Fruit fly (Drosophila melanogaster) whole organism, adult: ENCODE results near the gene FoxK.
A peak's percentile ranks its signal among the peaks of the same experiment; 100 is the strongest.

Source experiments
- CG11617 ChIP-seq: fragments of 200-800 bp; sonication (Bioruptor generic); optimal IDR thresholded peaks from 2 replicates; lab custom pipeline; 2017; ENCODE audit warnings: mild to moderate bottlenecking, missing biosample characterization, missing genetic modification reagents, missing genetic modification characterization
- CG12768 ChIP-seq: fragments of 200-800 bp; sonication (Bioruptor generic); optimal IDR thresholded peaks from 2 replicates; lab custom pipeline; 2017; ENCODE audit warnings: missing biosample characterization, missing genetic modification characterization, mild to moderate bottlenecking, moderate library complexity, missing genetic modification reagents
- CG5204 ChIP-seq: fragments of 200-800 bp; sonication (Bioruptor generic); optimal IDR thresholded peaks from 2 replicates; lab custom pipeline; 2016; ENCODE audit warnings: missing biosample characterization, missing genetic modification characterization
- CG7045 ChIP-seq: fragments of 200-800 bp; sonication (Bioruptor generic); optimal IDR thresholded peaks from 2 replicates; lab custom pipeline; 2017; ENCODE audit warnings: missing biosample characterization, mild to moderate bottlenecking, missing genetic modification characterization
- Hr96 ChIP-seq: fragments of 200-800 bp; sonication (Bioruptor generic); optimal IDR thresholded peaks from 2 replicates; lab custom pipeline; 2016; ENCODE audit warnings: missing biosample characterization, missing genetic modification characterization
- Mnt ChIP-seq: fragments of 200-800 bp; sonication (Bioruptor generic); optimal IDR thresholded peaks from 2 replicates; lab custom pipeline; 2016; ENCODE audit warnings: missing biosample characterization, mild to moderate bottlenecking, missing genetic modification characterization
- cnc ChIP-seq, 2 experiments: fragments of >200 bp; optimal IDR thresholded peaks; 2 replicates each; lab custom pipeline; 2017
- kay ChIP-seq: fragments of 200-800 bp; sonication (Bioruptor generic); peaks from one replicate; lab custom pipeline; 2016; ENCODE audit warnings: missing biosample characterization, missing genetic modification characterization, borderline replicate concordance
- ovo ChIP-seq: fragments of 200-800 bp; sonication (Bioruptor generic); optimal IDR thresholded peaks from 2 replicates; lab custom pipeline; 2016; ENCODE audit warnings: missing biosample characterization, missing genetic modification characterization
- tj ChIP-seq: fragments of 200-800 bp; sonication (Bioruptor generic); optimal IDR thresholded peaks from 3 replicates; lab custom pipeline; 2017; ENCODE audit warnings: missing biosample characterization, mild to moderate bottlenecking, missing genetic modification characterization, moderate library complexity

DNA sequence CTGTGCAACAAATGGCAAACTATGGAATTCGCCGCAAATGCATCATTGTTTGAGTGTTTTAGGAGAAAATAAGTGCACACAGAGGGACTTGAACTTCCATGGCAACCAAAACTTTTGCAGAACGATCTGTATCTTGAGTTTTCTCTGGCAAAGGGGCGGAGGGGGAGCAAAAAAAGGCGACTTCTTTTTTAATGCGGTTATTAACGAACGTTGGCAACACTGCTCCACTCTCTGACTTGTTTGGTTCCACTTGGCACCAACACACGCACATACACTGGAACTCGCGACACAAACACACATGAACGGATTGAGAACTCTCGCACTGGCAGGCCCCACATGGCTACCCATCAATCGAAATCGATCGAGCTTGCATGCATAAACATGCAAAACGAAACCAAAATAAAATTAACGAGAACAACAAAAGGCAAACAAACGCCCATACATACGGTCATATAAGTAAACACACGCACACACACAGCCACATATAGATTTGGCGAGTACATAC lies 1.1 kb downstream of the FoxK start:
- TF ChIP-seq CG11617 (GFP tag; lab: Kevin White, UChicago) (no peak), tj (no peak), Mnt (peak; percentile 7), CG7045 (GFP tag; lab: Kevin White, UChicago) (peak; percentile 1), kay (GFP tag; lab: Kevin White, UChicago) (no peak), Hr96 (GFP tag; lab: Kevin White, UChicago) (no peak), CG12768 (GFP tag; lab: Kevin White, UChicago) (peak; percentile 15), cnc (optimal IDR thresholded peaks at IDR 0.05; lab: Kevin White, UChicago) (no peak), CG5204 (GFP tag; lab: Kevin White, UChicago) (no peak), ovo (no peak)
